Worm (Caenorhabditis elegans) whole organism, young adult: ENCODE data around the gene atat-2.

Source experiments
- athp-1 ChIP-seq: sonication (generic microtip); optimal IDR thresholded peaks from 2 replicates; lab custom pipeline; 2017; ENCODE audit warnings: mild to moderate bottlenecking, missing genetic modification characterization, missing compliant biosample characterization
- ceh-40 ChIP-seq: fragments of 200-800 bp; sonication (Bioruptor generic); IDR thresholded peaks from 2 replicates; pipeline ENCODE4 v1.3.6; 2022; ENCODE audit warnings: missing genetic modification characterization, missing compliant biosample characterization
- dox-1 ChIP-seq: fragments of 200-800 bp; sonication (Bioruptor generic); IDR thresholded peaks from 2 replicates; pipeline ENCODE4 v1.3.6; 2022; ENCODE audit warnings: missing genetic modification reagents, missing genetic modification characterization, missing compliant biosample characterization
- egrh-3 ChIP-seq: fragments of 200-800 bp; sonication (Bioruptor generic); IDR thresholded peaks from 2 replicates; pipeline ENCODE4 v1.3.6; 2022; ENCODE audit warnings: missing genetic modification reagents, missing genetic modification characterization, missing compliant biosample characterization
- mes-4 ChIP-seq: sonication (generic microtip); optimal IDR thresholded peaks from 2 replicates; lab custom pipeline; 2016; ENCODE audit warnings: missing genotype, missing genetic modification characterization, missing compliant biosample characterization
- nhr-90 ChIP-seq: sonication (generic microtip); optimal IDR thresholded peaks from 2 replicates; lab custom pipeline; 2016; ENCODE audit warnings: missing genotype, mild to moderate bottlenecking, missing genetic modification characterization, missing compliant biosample characterization
- rec-8 ChIP-seq, 2 experiments: sonication (generic microtip); optimal IDR thresholded peaks; 2 replicates each; lab custom pipeline; 2016; ENCODE audit warnings: mild to moderate bottlenecking in 2 of 2, missing genetic modification characterization in 2 of 2, missing genetic modification reagents in 2 of 2, missing genotype in 2 of 2, missing biosample characterization in 1 of 2, missing compliant biosample characterization in 1 of 2, moderate library complexity in 1 of 2
- rpc-1 ChIP-seq, 2 experiments: fragments of 150-350 bp in 1 of 2; sonication (generic microtip) in 1 of 2; optimal IDR thresholded peaks; 2 replicates each; lab custom pipeline; 2014 to 2018; ENCODE audit warnings: missing biosample characterization in 1 of 2, missing genetic modification characterization in 1 of 2, missing genetic modification reagents in 1 of 2, missing genotype in 1 of 2
- sdz-38 ChIP-seq: sonication (generic microtip); optimal IDR thresholded peaks from 2 replicates; lab custom pipeline; 2016; ENCODE audit warnings: missing genotype, missing genetic modification characterization, missing compliant biosample characterization
- unc-130 ChIP-seq: sonication (generic microtip); optimal IDR thresholded peaks from 2 replicates; lab custom pipeline; 2016; ENCODE audit warnings: missing genetic modification reagents, missing genetic modification characterization, missing compliant biosample characterization
- unc-62 ChIP-seq: fragments of 150-350 bp; optimal IDR thresholded peaks from 2 replicates; lab custom pipeline; 2014; ENCODE audit warnings: missing biosample characterization, missing genetic modification reagents, missing genetic modification characterization

DNA sequence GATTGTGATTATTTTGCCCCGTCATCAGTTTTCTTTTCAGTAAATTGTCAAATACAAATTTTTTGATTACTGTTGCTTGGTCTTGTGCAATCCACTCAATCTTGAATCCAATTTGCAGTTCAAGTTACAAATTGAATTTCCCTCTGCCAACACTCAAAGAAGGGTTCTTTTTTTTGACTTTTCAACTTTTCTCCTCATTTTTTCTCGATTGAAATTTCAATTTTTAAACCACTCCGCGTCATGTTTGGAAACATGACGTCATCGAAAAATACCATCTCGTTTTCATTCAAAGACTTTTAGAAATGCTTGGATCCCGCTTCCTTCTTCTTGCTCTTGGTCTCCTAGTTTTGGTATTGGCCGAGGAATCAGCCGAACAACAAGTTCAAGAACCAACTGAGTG lies 36.7 kb downstream of the atat-2 start, which contains the start of gene flp-7:
- TF ChIP-seq ceh-40 (no peak), mes-4 (tag; lab: Kevin White, UChicago) (no peak), rpc-1 (optimal IDR thresholded peaks at IDR 0.05; lab: Kevin White, UChicago) (no peak), rpc-1 (tag; optimal IDR thresholded peaks at IDR 0.05; lab: Kevin White, UChicago) (no peak), unc-62 (GFP tag; lab: Kevin White, UChicago) (no peak), athp-1 (tag; lab: Kevin White, UChicago) (no peak), rec-8 (tag; optimal IDR thresholded peaks at IDR 0.05; lab: Kevin White, UChicago) (no peak), unc-130 (no peak), egrh-3 (GFP tag; lab: Robert Waterston, UW) (no peak), sdz-38 (no peak), nhr-90 (tag; lab: Kevin White, UChicago) (no peak), dox-1 (GFP tag; lab: Robert Waterston, UW) (no peak)
